Worm (Caenorhabditis elegans): ENCODE data around the gene fbxa-30.
"Not testable (repeated sequence)": the region's sequence is repeated elsewhere in the genome, so short reads cannot be mapped to it uniquely, and the experiment has no call there.

- TF ChIP-seq nhr-237 (tag; optimal IDR thresholded peaks at IDR 0.05); zag-1 (tag; optimal IDR thresholded peaks at IDR 0.05); egl-27 (tag; optimal IDR thresholded peaks at IDR 0.05); snpc-4 (tag; optimal IDR thresholded peaks at IDR 0.05); sma-9 (GFP tag; optimal IDR thresholded peaks at IDR 0.05); sma-9 (tag; optimal IDR thresholded peaks at IDR 0.05); elt-1 (tag; optimal IDR thresholded peaks at IDR 0.05); ama-1 (optimal IDR thresholded peaks at IDR 0.05); ZK546.5 (tag; optimal IDR thresholded peaks at IDR 0.05); nhr-11 (tag; optimal IDR thresholded peaks at IDR 0.05); ztf-11 (tag; optimal IDR thresholded peaks at IDR 0.05); fos-1 (tag; optimal IDR thresholded peaks at IDR 0.05); lin-13 (GFP tag; optimal IDR thresholded peaks at IDR 0.05); ceh-16 (tag; optimal IDR thresholded peaks at IDR 0.05): not testable (repeated sequence)
Measured at ce11 chrIII:1263692-1264091, 11.7 kb downstream of the fbxa-30 start, which contains the start of gene srz-9.
